Fruit fly (Drosophila melanogaster): ENCODE measurements around the gene Oatp26F.
A peak's percentile ranks its signal among the peaks of the same experiment; 100 is the strongest.

Oatp26F gene

dm6 chr2L:6632307-6632706, at the start of gene Oatp26F:
Oatp26F (minus strand) TSS chr2L:6632407.
- no peak for TF ChIP-seq CG17801 (GFP tag; optimal IDR thresholded peaks at IDR 0.05; ENCODE audit: partially characterized antibody)

dm6 chr2L:6677453-6677852, 45.2 kb upstream of the Oatp26F start, which contains the start of gene Nse1:
Nse1 (minus strand) TSS chr2L:6677625.
- TF ChIP-seq CG17801 (GFP tag; optimal IDR thresholded peaks at IDR 0.05; ENCODE audit: partially characterized antibody): no peak

DNA sequence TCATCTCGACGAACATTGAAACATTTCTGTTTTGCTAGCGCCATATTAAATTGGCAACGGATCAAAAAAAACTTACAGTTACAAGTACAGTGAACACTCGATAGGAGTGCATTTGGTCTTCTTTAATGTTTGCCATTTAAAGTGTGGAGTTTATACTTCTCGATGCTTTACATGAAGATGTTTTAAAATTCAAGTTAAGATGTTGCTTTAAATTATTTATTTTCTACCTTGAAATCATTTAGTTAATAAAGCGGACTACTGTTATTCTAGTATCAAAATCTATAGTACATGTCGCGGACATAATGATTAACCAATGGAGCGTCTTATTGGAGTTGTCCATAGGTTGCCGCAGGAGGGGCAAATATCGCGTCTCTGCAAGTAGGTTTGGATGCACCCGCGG, 44.3 kb upstream of the Oatp26F start, which contains the start of gene cort:
Gene cort (minus strand): TSS at position 101 of the 400 bp plus-strand sequence.
- TF ChIP-seq CG17801 (GFP tag; optimal IDR thresholded peaks at IDR 0.05; ENCODE audit: partially characterized antibody): peak; percentile 3

- TF ChIP-seq CG17801 (GFP tag; optimal IDR thresholded peaks at IDR 0.05; ENCODE audit: partially characterized antibody): peak; percentile 76
Observed at dm6 chr2L:6673211-6674012, 41.2 kb upstream of the Oatp26F start, which contains the start of gene Spn27A. Spn27A (minus strand) TSS chr2L:6673347.

dm6 chr2L:6671409-6671808, 39.2 kb upstream of the Oatp26F start:
- no peak for TF ChIP-seq CG17801 (GFP tag; optimal IDR thresholded peaks at IDR 0.05; ENCODE audit: partially characterized antibody)

DNA sequence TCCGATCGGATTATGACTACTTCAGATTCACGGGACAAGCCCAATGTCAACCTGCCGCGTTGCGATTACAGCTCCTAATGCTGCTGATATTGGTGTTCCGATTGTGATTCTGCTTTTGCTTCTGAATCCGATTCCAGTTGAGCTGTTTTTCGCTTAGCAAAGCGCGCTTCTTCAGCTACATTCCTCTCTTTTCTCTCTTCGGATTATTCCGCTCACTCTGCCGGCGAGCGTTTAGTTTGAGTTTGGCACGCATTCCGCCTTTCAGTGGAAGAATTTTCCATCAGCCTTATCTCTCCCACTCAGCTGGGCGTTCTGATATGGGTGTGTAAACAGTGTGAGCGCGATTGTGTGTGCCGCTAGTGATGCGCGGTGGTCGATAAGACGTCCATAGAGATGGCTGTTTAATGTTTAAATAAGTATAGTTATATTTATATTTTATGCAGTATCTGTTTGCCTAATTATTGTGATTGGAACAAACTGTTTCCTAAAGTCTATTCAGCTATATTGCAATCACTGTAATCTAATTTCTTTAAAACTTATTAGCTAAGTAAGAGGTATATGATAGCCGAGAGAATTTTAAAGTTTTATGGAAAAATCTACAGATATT, 35.6 kb upstream of the Oatp26F start, which contains the start of gene Galt:
Gene Galt (minus strand): TSS at position 315 of the 607 bp plus-strand sequence.
- peak; percentile 39 for TF ChIP-seq CG17801 (GFP tag; optimal IDR thresholded peaks at IDR 0.05; ENCODE audit: partially characterized antibody)

- TF ChIP-seq CG17801 (GFP tag; optimal IDR thresholded peaks at IDR 0.05; ENCODE audit: partially characterized antibody): no peak
Observed at dm6 chr2L:6663562-6664051, 31.4 kb upstream of the Oatp26F start, which contains the start of the genes CG13771, CG34310 and cup. CG13771 (minus strand) TSS chr2L:6663612. CG34310 (plus strand) TSS chr2L:6663664. cup (plus strand) TSS chr2L:6663664.

DNA sequence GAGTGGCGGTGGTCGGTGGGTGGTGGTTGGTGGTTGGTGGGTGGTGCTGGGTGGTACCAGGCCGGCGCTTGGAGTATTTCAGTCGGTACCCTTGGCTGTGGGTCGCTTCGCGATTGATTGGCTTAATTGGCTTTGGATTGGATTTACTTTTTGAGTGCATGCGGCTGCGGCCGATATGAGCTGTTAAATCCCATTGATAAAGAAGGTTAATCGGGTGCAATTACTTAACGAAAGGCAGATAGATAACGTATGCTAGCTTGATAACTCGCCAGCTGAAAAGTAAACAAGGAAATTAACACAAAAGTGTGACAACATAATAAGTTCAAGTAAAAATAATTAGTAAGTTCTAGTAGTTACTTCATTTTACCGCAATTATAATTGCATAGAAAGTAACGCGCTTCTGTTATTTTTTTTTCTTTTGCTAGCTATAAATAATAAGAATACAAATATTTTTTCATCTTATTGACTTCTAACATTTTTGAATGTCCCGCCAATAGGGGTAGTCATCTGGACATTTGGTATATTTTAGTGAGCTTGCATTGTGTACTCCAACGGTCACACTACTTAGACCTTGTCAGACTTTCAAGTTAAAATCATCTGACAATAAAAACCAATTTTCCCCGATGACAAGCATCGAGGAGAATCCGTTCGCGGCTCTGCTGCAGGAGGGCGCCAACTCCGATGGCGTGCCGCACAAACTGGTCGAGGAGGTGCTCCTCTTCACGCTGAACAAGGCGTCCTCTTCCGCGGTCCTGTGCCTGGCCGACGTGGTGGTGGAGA, 26.0 kb upstream of the Oatp26F start, which contains the start of the genes CG31636 and Ube4A:
Gene CG31636 (minus strand): TSS at position 184 of the 780 bp plus-strand sequence.
Gene Ube4A (plus strand): TSS at position 549 of the 780 bp plus-strand sequence.
- no peak for TF ChIP-seq CG17801 (GFP tag; optimal IDR thresholded peaks at IDR 0.05; ENCODE audit: partially characterized antibody)

DNA sequence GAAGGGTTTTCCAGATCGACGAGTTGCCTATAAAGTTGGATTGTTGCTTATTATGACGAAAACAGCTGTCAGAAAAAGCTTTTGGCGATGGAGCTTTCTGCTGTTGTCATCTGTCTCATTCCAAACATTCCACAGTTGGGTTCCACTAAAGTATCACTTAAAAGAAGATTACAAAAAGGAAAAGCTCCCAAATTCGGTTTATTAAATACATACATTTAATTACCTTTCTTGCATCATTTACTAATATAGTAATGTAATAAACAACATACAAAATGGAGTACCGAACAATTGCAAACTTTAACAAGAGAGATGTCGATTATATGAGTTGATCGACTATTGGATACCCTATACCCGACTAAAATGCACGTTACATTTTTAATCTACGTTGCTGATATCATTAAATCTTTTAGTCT, 24.1 kb upstream of the Oatp26F start, which contains the start of gene CG31633:
Gene CG31633 (minus strand): TSS at position 58 of the 413 bp plus-strand sequence.
- TF ChIP-seq CG17801 (GFP tag; optimal IDR thresholded peaks at IDR 0.05; ENCODE audit: partially characterized antibody): no peak

DNA sequence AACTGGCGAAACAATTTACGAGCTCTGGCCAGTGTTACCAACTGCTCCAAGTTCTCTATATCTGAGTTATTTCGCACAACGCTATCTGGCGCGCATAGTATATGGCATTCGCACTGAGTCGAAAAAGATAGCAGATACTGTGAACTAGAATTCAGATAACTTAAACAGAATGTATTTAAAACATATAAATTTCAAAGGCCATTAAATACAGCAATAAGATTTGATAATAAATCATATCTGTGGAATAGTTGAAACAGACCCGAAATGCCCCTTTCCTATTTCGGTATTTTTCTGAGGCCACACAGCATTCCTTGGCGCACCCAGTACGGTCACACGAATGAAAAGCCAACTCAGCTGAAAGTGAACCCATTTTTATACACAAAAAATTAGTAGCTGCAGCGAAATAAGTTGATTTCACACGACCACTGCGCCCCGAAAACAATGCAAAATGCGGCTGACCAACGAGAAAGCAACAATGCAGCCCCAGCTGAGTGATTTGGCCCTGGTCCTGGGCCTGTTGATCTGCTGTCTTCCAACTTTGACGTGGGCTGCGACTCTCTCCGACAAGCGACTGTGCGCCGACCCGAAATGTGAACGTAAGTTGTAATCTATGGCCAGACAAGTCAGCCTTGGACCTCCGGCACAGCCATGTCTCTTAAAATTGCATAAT, 17.0 kb upstream of the Oatp26F start, which contains the start of the genes CG31635 and Tango1:
Gene CG31635 (minus strand): TSS at position 30 of the 670 bp plus-strand sequence.
Gene Tango1 (plus strand): TSS at position 304 of the 670 bp plus-strand sequence.
- TF ChIP-seq CG17801 (GFP tag; optimal IDR thresholded peaks at IDR 0.05; ENCODE audit: partially characterized antibody): no peak

dm6 chr2L:6648163-6648628, 16.0 kb upstream of the Oatp26F start:
- TF ChIP-seq CG17801 (GFP tag; optimal IDR thresholded peaks at IDR 0.05; ENCODE audit: partially characterized antibody): peak; percentile 90

- peak; percentile 92 for TF ChIP-seq CG17801 (GFP tag; optimal IDR thresholded peaks at IDR 0.05; ENCODE audit: partially characterized antibody)
Observed at dm6 chr2L:6647103-6647711, 15.0 kb upstream of the Oatp26F start.

- TF ChIP-seq CG17801 (GFP tag; optimal IDR thresholded peaks at IDR 0.05; ENCODE audit: partially characterized antibody): peak; percentile 80
Observed at dm6 chr2L:6644421-6645059, 12.3 kb upstream of the Oatp26F start.

Measured in ovary, adult (tissue).